Worm (Caenorhabditis elegans): ENCODE results near the gene srbc-3.
A peak's percentile ranks its signal among the peaks of the same experiment; 100 is the strongest.

The srbc-3 gene

DNA sequence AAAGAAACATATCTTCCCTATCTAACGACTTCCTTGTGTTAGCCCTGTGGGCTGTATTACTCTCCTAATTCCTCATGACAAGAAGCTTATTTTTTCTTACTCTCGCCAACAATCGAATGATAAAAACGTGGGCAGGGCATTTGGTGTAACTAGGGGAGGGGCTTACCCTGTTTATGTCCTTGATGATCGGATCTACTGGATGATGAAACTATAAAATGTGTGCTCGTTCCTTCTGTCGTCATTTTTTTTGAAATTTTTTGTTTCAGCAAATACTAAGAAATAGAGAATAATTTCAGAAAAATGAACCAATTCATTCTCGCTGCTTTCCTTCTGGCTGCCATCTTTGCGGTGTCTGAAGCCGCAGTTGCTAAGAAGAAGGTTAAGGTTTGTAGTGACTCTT, 34.2 kb downstream of the srbc-3 start, which contains the start of gene C17B7.3:
C17B7.3 (plus strand) TSS at position 301 of the 400 bp plus-strand sequence.
- TF ChIP-seq snpc-4 (tag; optimal IDR thresholded peaks at IDR 0.05): no peak
- TF ChIP-seq ZK546.5 (tag; optimal IDR thresholded peaks at IDR 0.05): no peak
- TF ChIP-seq nhr-129 (tag; optimal IDR thresholded peaks at IDR 0.05): no peak
- TF ChIP-seq nhr-25 (tag; optimal IDR thresholded peaks at IDR 0.05): no peak
- no peak for TF ChIP-seq sma-3 (GFP tag; optimal IDR thresholded peaks at IDR 0.05)
- TF ChIP-seq lin-11 (tag; optimal IDR thresholded peaks at IDR 0.05): no peak
- no peak for TF ChIP-seq mab-5 (tag; optimal IDR thresholded peaks at IDR 0.05)
- TF ChIP-seq nhr-12 (tag; optimal IDR thresholded peaks at IDR 0.05): no peak
- TF ChIP-seq blmp-1 (tag; optimal IDR thresholded peaks at IDR 0.05; ENCODE audit: insufficient read depth): no peak
- TF ChIP-seq lsy-2 (tag; optimal IDR thresholded peaks at IDR 0.05): no peak
- no peak for TF ChIP-seq ceh-16 (tag; optimal IDR thresholded peaks at IDR 0.05)
- TF ChIP-seq zag-1 (tag; optimal IDR thresholded peaks at IDR 0.05): no peak
- TF ChIP-seq nhr-10 (tag; optimal IDR thresholded peaks at IDR 0.05): no peak
- TF ChIP-seq unc-39 (tag; optimal IDR thresholded peaks at IDR 0.05): no peak
- no peak for TF ChIP-seq peb-1 (tag; optimal IDR thresholded peaks at IDR 0.05)
- no peak for TF ChIP-seq Y55F3AM.14 (GFP tag; optimal IDR thresholded peaks at IDR 0.05)
- TF ChIP-seq dmd-4 (tag; optimal IDR thresholded peaks at IDR 0.05): no peak
- no peak for TF ChIP-seq F13H6.1 (tag; optimal IDR thresholded peaks at IDR 0.05)

DNA sequence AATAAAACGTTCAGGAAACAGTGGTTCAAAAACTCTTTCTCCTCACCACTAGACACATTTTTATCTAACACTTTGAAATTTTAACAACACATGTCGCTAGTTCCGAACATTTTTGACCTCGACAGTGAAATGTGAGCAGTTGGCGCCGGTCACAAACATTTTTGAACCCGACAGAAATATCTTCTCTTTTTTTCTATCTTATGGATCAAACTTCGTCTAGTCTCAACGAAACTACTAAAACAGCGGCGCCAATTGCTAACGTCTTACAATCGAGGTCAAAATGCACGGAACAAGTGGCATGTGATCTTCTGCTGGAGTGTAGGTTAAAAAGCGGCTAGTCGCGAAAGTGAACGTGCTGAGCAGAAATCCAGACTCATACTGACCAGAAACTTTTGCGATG, 35.7 kb downstream of the srbc-3 start:
- TF ChIP-seq sma-9 (GFP tag; optimal IDR thresholded peaks at IDR 0.05): peak; percentile 91
- TF ChIP-seq sma-9 (tag; optimal IDR thresholded peaks at IDR 0.05): no peak
- TF ChIP-seq alr-1 (tag; optimal IDR thresholded peaks at IDR 0.05): no peak
- TF ChIP-seq C34F6.9 (tag; optimal IDR thresholded peaks at IDR 0.05): no peak
- peak; percentile 80 for TF ChIP-seq F13H6.1 (tag; optimal IDR thresholded peaks at IDR 0.05)

DNA sequence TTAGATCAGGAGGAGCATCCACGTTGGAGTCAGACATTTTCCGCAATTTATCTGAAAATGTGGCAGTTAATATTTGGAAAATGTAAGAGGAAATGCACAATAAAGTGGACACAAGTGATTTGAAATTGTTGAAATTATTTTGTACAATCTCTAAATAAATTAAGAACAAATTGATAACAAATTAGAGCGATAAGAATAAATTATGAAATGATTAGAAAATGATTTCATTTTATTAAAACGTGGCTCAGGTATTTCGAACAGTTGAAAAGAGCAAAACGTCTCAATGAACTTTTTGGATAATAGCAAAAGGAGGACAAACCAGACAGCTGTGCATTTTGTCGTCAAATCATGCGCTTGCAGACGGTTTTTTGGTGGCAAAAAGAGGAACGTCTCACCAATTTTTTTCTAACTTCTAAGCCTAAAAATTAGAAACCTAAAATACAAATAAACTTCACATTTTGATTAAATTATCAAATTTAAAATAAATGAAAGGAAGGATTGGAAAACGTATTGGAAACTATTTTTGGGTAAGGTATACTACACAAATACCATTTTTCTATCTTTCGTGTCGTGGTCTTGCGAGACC, 38.3 kb downstream of the srbc-3 start, which contains the start of gene fbxa-65:
fbxa-65 (minus strand) TSS at position 51 of the 586 bp plus-strand sequence.
- TF ChIP-seq elt-1 (tag; optimal IDR thresholded peaks at IDR 0.05) (no peak), lin-39 (tag; optimal IDR thresholded peaks at IDR 0.05) (no peak), aly-2 (tag; optimal IDR thresholded peaks at IDR 0.05) (no peak), C34F6.9 (tag; optimal IDR thresholded peaks at IDR 0.05) (peak; percentile 22), lsy-2 (tag; optimal IDR thresholded peaks at IDR 0.05) (peak in 1 of 2 experiments; percentile 19), ceh-16 (tag; optimal IDR thresholded peaks at IDR 0.05) (no peak), nhr-129 (tag; optimal IDR thresholded peaks at IDR 0.05) (no peak), lin-11 (tag; optimal IDR thresholded peaks at IDR 0.05) (no peak), blmp-1 (tag; optimal IDR thresholded peaks at IDR 0.05; ENCODE audit: insufficient read depth) (no peak), nhr-25 (tag; optimal IDR thresholded peaks at IDR 0.05) (no peak), sma-9 (GFP tag; optimal IDR thresholded peaks at IDR 0.05) (peak; percentile 7), sma-9 (tag; optimal IDR thresholded peaks at IDR 0.05) (no peak), snpc-4 (tag; optimal IDR thresholded peaks at IDR 0.05) (no peak), gmeb-1 (tag; optimal IDR thresholded peaks at IDR 0.05) (no peak), unc-62 (GFP tag; optimal IDR thresholded peaks at IDR 0.05) (no peak)

DNA sequence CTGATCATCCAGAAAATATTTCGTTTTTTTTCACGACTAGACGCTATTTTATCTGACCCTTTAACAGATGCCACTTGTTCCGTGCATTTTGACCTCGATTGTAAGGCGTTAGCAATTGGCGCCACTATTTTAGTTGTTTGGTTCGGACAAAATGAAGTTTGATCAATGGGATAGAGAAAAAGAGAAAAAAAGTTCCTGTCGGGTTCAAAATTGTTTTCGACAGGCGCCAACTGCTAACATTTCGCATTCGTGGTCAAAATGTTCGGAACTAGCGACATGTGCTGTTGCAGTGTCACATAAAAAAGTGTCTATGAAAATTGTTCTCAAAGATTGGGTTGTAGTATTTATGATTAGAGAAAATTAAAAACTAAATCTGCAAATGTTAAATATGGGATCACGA, 39.2 kb downstream of the srbc-3 start:
- TF ChIP-seq mdl-1 (tag; optimal IDR thresholded peaks at IDR 0.05): no peak
- TF ChIP-seq nhr-129 (tag; optimal IDR thresholded peaks at IDR 0.05): no peak
- TF ChIP-seq nhr-25 (tag; optimal IDR thresholded peaks at IDR 0.05): no peak
- peak in 1 of 2 experiments; percentile 36 for TF ChIP-seq lsy-2 (tag; optimal IDR thresholded peaks at IDR 0.05)
- TF ChIP-seq dmd-4 (tag; optimal IDR thresholded peaks at IDR 0.05): no peak
- no peak for TF ChIP-seq unc-62 (GFP tag; optimal IDR thresholded peaks at IDR 0.05)
- TF ChIP-seq F13H6.1 (tag; optimal IDR thresholded peaks at IDR 0.05): peak; percentile 57
- TF ChIP-seq egl-27 (tag; optimal IDR thresholded peaks at IDR 0.05): no peak
- no peak for TF ChIP-seq nhr-237 (tag; optimal IDR thresholded peaks at IDR 0.05)
- TF ChIP-seq elt-3 (tag; optimal IDR thresholded peaks at IDR 0.05): no peak
- TF ChIP-seq unc-39 (tag; optimal IDR thresholded peaks at IDR 0.05): no peak
- TF ChIP-seq nhr-12 (tag; optimal IDR thresholded peaks at IDR 0.05): no peak
- peak; percentile 88 for TF ChIP-seq sma-9 (GFP tag; optimal IDR thresholded peaks at IDR 0.05)
- no peak for TF ChIP-seq sma-9 (tag; optimal IDR thresholded peaks at IDR 0.05)
- no peak for TF ChIP-seq blmp-1 (tag; optimal IDR thresholded peaks at IDR 0.05; ENCODE audit: insufficient read depth)

DNA sequence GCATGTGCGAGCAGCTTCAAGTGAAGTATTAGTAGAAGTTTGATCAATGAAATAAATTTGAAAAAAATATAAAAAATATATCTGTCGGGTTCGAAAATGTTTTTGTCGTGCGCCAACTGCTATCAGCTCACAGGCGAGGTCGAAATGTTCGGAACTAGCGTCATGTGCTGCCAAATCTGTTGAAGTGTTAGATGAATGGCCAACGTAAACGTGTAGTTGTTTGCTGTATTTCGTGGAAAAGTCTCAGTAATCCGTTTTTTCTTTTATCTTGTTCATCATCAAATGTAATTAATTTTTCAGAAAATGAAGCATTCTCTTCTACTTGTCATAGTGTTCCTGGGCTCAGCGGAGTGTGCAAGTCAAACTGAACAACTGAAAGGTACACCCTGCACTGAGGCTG, 41.6 kb downstream of the srbc-3 start, which contains the start of gene C17B7.15:
C17B7.15 (plus strand) TSS at position 301 of the 400 bp plus-strand sequence.
- no peak for TF ChIP-seq mab-5 (tag; optimal IDR thresholded peaks at IDR 0.05)
- peak; percentile 25 for TF ChIP-seq sma-9 (GFP tag; optimal IDR thresholded peaks at IDR 0.05)
- TF ChIP-seq sma-9 (tag; optimal IDR thresholded peaks at IDR 0.05): no peak
